Worm (Caenorhabditis elegans): Measurements from ENCODE around the gene ncx-7.

ce11 chrIII:9727439-9727838 lies 7.3 kb upstream of the ncx-7 start, which contains the start of gene C07A9.12:
- no peak for TF ChIP-seq med-1 (GFP tag; optimal IDR thresholded peaks at IDR 0.05; ENCODE audit: insufficient read depth)
- no peak for TF ChIP-seq ztf-29 (GFP tag; IDR thresholded peaks at IDR 0.05)
- no peak for TF ChIP-seq T22C8.4 (GFP tag; IDR thresholded peaks at IDR 0.05)
- TF ChIP-seq flt-1 (GFP tag; IDR thresholded peaks at IDR 0.05), result no peak
- no peak for TF ChIP-seq tab-1 (GFP tag; IDR thresholded peaks at IDR 0.05)
